Fruit fly (Drosophila melanogaster) S2 (cell line): ENCODE measurements around the gene ppk17.

Experiments
- CG8478 ChIP-seq: fragments of >200 bp; optimal IDR thresholded peaks from 2 replicates; lab custom pipeline; 2018
- CTCF ChIP-seq, 2 experiments: fragments of >200 bp; optimal IDR thresholded peaks; 2 replicates each; lab custom pipeline; 2018

- TF ChIP-seq CG8478 (lab: Kevin White, UChicago): no peak
- no peak for TF ChIP-seq CTCF (optimal IDR thresholded peaks at IDR 0.05; lab: Kevin White, UChicago)
These were observed at the start of gene ppk17 for dm6 chr2L:16760504-16761417.
